Worm (Caenorhabditis elegans): Measurements from ENCODE around the gene nsph-1.1.

DNA sequence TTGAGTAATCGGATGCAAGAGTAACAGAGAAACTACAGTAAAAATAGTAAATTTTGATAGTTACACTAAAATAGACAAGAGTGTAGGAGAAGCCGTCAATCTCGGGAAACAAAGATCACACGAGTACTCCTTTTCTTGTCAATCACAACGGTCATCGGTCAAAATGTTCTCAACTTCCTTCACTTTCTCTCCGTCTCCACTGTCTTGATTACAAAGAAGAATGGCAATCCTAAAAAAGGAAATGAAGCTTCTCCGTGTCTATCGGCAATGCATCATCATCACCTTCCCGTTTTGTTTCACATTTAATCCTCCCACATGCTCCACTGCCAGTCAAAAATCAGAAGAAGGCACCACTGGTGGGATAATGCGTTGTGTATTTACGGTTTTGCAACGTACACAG is 33.1 kb downstream of the nsph-1.1 start:
- TF ChIP-seq him-1 (tag; optimal IDR thresholded peaks at IDR 0.05) (no peak), W03F9.2 (tag; optimal IDR thresholded peaks at IDR 0.05) (no peak), dao-5 (tag; optimal IDR thresholded peaks at IDR 0.05) (no peak)

Data from whole organism, L4/young adult.